Fruit fly (Drosophila melanogaster): ENCODE data around the gene Klp31E.
A peak's percentile ranks its signal among the peaks of the same experiment; 100 is the strongest.

The Klp31E gene

DNA sequence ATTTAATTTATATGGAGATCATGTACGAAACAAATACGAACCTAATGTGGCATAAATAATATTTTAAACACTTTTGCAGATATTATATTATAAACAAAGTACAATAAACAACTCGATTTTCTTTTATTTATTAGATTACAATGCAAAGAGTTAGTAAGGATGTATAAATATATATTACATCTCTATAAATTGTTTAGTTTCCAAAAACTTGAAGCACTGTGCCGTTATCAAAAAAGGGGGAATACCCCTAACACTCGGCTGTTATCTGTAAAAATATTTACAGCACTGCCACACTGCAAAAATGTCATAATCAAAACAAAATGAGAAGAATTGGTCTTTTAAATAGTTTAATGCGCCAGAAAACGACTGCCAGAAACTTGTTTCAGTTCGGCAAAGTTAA is 14.7 kb downstream of the Klp31E start, which contains the start of gene CG5188 (continued):
- no peak for TF ChIP-seq CG10959 (GFP tag; IDR thresholded peaks at IDR 0.05)
- no peak for TF ChIP-seq Awh (GFP tag; IDR thresholded peaks at IDR 0.05)
- TF ChIP-seq CG4707 (GFP tag; optimal IDR thresholded peaks at IDR 0.05): no peak
- TF ChIP-seq tna (GFP tag; IDR thresholded peaks at IDR 0.05; ENCODE audit: partially characterized antibody): no peak
- no peak for TF ChIP-seq bcd (GFP tag; optimal IDR thresholded peaks at IDR 0.05)
- no peak for TF ChIP-seq grn (GFP tag; optimal IDR thresholded peaks at IDR 0.05)
- no peak for TF ChIP-seq CG15073 (GFP tag; optimal IDR thresholded peaks at IDR 0.05)
- TF ChIP-seq inv (GFP tag; IDR thresholded peaks at IDR 0.05; ENCODE audit: partially characterized antibody): no peak
- TF ChIP-seq D (optimal IDR thresholded peaks at IDR 0.05): no peak
- no peak for TF ChIP-seq D (GFP tag; optimal IDR thresholded peaks at IDR 0.05)
- TF ChIP-seq CG2875 (GFP tag; optimal IDR thresholded peaks at IDR 0.05): no peak
- TF ChIP-seq CG18619 (GFP tag; optimal IDR thresholded peaks at IDR 0.05): peak; percentile 16
- TF ChIP-seq CG12299 (tag; optimal IDR thresholded peaks at IDR 0.05): no peak
- TF ChIP-seq CG11723 (GFP tag; optimal IDR thresholded peaks at IDR 0.05): no peak
- no peak for TF ChIP-seq H15 (GFP tag; IDR thresholded peaks at IDR 0.05)
- TF ChIP-seq CG7556 (GFP tag; optimal IDR thresholded peaks at IDR 0.05): peak; percentile 60
- peak; percentile 47; the same call in 1 of the 2 replicates for TF ChIP-seq Scr (GFP tag; IDR thresholded peaks at IDR 0.05; ENCODE audit: partially characterized antibody)
- TF ChIP-seq crp (GFP tag; optimal IDR thresholded peaks at IDR 0.05): peak in 1 of 2 experiments; percentile 5
- TF ChIP-seq nmo (GFP tag; optimal IDR thresholded peaks at IDR 0.05): peak; percentile 57
- no peak for TF ChIP-seq Gsc (GFP tag; IDR thresholded peaks at IDR 0.05)
- peak; percentile 21 for TF ChIP-seq CG1647 (GFP tag; optimal IDR thresholded peaks at IDR 0.05)
- no peak; the same call in 2 of the 3 replicates for TF ChIP-seq B-H1 (GFP tag; IDR thresholded peaks at IDR 0.05)
- no peak for TF ChIP-seq CG6813 (GFP tag; optimal IDR thresholded peaks at IDR 0.05)
- peak; percentile 35; the same call in 1 of the 2 replicates for TF ChIP-seq CG14014 (GFP tag; IDR thresholded peaks at IDR 0.05)
- no peak for TF ChIP-seq CG17802 (tag; optimal IDR thresholded peaks at IDR 0.05)
- TF ChIP-seq MTF-1 (GFP tag; optimal IDR thresholded peaks at IDR 0.05; ENCODE audit: borderline replicate concordance): no peak
- TF ChIP-seq fd102C (GFP tag; optimal IDR thresholded peaks at IDR 0.05): no peak
- peak; percentile 31 for TF ChIP-seq CG15601 (tag; optimal IDR thresholded peaks at IDR 0.05)
- no peak for TF ChIP-seq CG12104 (GFP tag; optimal IDR thresholded peaks at IDR 0.05)
- no peak for TF ChIP-seq ab (GFP tag; optimal IDR thresholded peaks at IDR 0.05)
- TF ChIP-seq CG6854 (GFP tag; optimal IDR thresholded peaks at IDR 0.05): no peak
- TF ChIP-seq E2f1 (GFP tag; IDR thresholded peaks at IDR 0.05): no peak
- TF ChIP-seq CG16863 (GFP tag; optimal IDR thresholded peaks at IDR 0.05): no peak
- peak; percentile 63 for TF ChIP-seq PHDP (tag; optimal IDR thresholded peaks at IDR 0.05)
- TF ChIP-seq Trl (optimal IDR thresholded peaks at IDR 0.05): no peak
- TF ChIP-seq Trl (GFP tag; optimal IDR thresholded peaks at IDR 0.05): no peak
- TF ChIP-seq CG6254 (GFP tag; optimal IDR thresholded peaks at IDR 0.05): no peak
- no peak for TF ChIP-seq hkb (optimal IDR thresholded peaks at IDR 0.05)
- TF ChIP-seq hkb (GFP tag; IDR thresholded peaks at IDR 0.05): peak; percentile 61; the same call in 1 of the 2 replicates
- 0 out of 2 replicates have a peak, but pooled peaks have one; percentile 36 for TF ChIP-seq sna (GFP tag; IDR thresholded peaks at IDR 0.05; ENCODE audit: partially characterized antibody)
- TF ChIP-seq klu (GFP tag; IDR thresholded peaks at IDR 0.05): no peak
- peak; percentile 17 for TF ChIP-seq chn (GFP tag; optimal IDR thresholded peaks at IDR 0.05)
- TF ChIP-seq Atf3 (GFP tag; optimal IDR thresholded peaks at IDR 0.05): no peak
- no peak for TF ChIP-seq Ravus (GFP tag; IDR thresholded peaks at IDR 0.05)
- peak; percentile 17; the same call in 1 of the 3 replicates for TF ChIP-seq tgo (GFP tag; IDR thresholded peaks at IDR 0.05)
- TF ChIP-seq vvl (GFP tag; IDR thresholded peaks at IDR 0.05): peak; percentile 79
- TF ChIP-seq CG9876 (GFP tag; optimal IDR thresholded peaks at IDR 0.05): no peak
- peak; percentile 23 for TF ChIP-seq CG2116 (GFP tag; optimal IDR thresholded peaks at IDR 0.05)
- peak; percentile 19 for TF ChIP-seq CG4617 (GFP tag; optimal IDR thresholded peaks at IDR 0.05; ENCODE audit: borderline replicate concordance)
- peak; percentile 45 for TF ChIP-seq CG1602 (GFP tag; optimal IDR thresholded peaks at IDR 0.05)
- peak; percentile 10 for TF ChIP-seq Six4 (GFP tag; optimal IDR thresholded peaks at IDR 0.05)
- TF ChIP-seq CG10366 (GFP tag; IDR thresholded peaks at IDR 0.05): no peak

All from whole organism, embryonic.